Worm (Caenorhabditis elegans) whole organism, L1 larva: ENCODE measurements around the gene C04E12.5.

Source experiments
- alr-1 ChIP-seq: fragments of 200-800 bp; sonication (Bioruptor generic); optimal IDR thresholded peaks from 2 replicates; lab custom pipeline; 2018; ENCODE audit warnings: borderline replicate concordance, mild to moderate bottlenecking, missing genetic modification characterization, missing compliant biosample characterization
- egl-27 ChIP-seq, 2 experiments: fragments of 150-350 bp in 1 of 2; sonication (generic microtip); optimal IDR thresholded peaks; 3 replicates each; lab custom pipeline; 2017 to 2018; ENCODE audit warnings: missing biosample characterization in 2 of 2, missing genetic modification characterization in 2 of 2, missing genetic modification reagents in 2 of 2
- elt-3 ChIP-seq, 6 experiments: fragments of 150-350 bp in 1 of 6; sonication (generic microtip); optimal IDR thresholded peaks; 2 replicates each; lab custom pipeline; 2017 to 2018; ENCODE audit warnings: missing biosample characterization in 6 of 6, missing genetic modification characterization in 6 of 6, inconsistent platforms in 1 of 6
- fos-1 ChIP-seq: fragments of 150-350 bp; optimal IDR thresholded peaks from 2 replicates; lab custom pipeline; 2014; ENCODE audit warnings: missing biosample characterization, missing genetic modification characterization
- lin-13 ChIP-seq: fragments of 150-350 bp; optimal IDR thresholded peaks from 2 replicates; lab custom pipeline; 2014; ENCODE audit warnings: missing biosample characterization, missing genetic modification reagents, missing genetic modification characterization
- lin-35 ChIP-seq, 2 experiments: fragments of 150-350 bp; optimal IDR thresholded peaks; 2 replicates each; lab custom pipeline; 2014; ENCODE audit warnings: missing biosample characterization in 2 of 2, missing genetic modification characterization in 2 of 2, missing genetic modification reagents in 2 of 2
- nhr-11 ChIP-seq: fragments of 150-350 bp; optimal IDR thresholded peaks from 2 replicates; lab custom pipeline; 2014; ENCODE audit warnings: missing biosample characterization, missing genetic modification characterization
- sptf-1 ChIP-seq: fragments of 150-350 bp; optimal IDR thresholded peaks from 2 replicates; lab custom pipeline; 2014; ENCODE audit warnings: missing biosample characterization, missing genetic modification characterization
- swsn-7 ChIP-seq: sonication (generic microtip); optimal IDR thresholded peaks from 2 replicates; lab custom pipeline; 2016; ENCODE audit warnings: missing genetic modification characterization, missing compliant biosample characterization
- unc-130 ChIP-seq: fragments of 150-350 bp; optimal IDR thresholded peaks from 2 replicates; lab custom pipeline; 2017; ENCODE audit warnings: missing biosample characterization, missing genetic modification characterization, inconsistent platforms
- unc-62 ChIP-seq: fragments of 150-350 bp; optimal IDR thresholded peaks from 2 replicates; lab custom pipeline; 2014; ENCODE audit warnings: missing biosample characterization, missing genetic modification reagents, missing genetic modification characterization
- ztf-11 ChIP-seq, 2 experiments: sonication (generic microtip); optimal IDR thresholded peaks; 2 replicates each; lab custom pipeline; 2016 to 2017; ENCODE audit warnings: missing genetic modification characterization in 2 of 2, missing biosample characterization in 1 of 2, missing compliant biosample characterization in 1 of 2

ce11 chrV:3346434-3347019 is 11.8 kb upstream of the C04E12.5 start, which contains the start of gene fbxa-65:
- TF ChIP-seq egl-27 (tag; optimal IDR thresholded peaks at IDR 0.05; lab: Kevin White, UChicago) (no peak), alr-1 (tag; lab: Kevin White, UChicago) (no peak), sptf-1 (tag; lab: Kevin White, UChicago) (no peak), elt-3 (tag; optimal IDR thresholded peaks at IDR 0.05; lab: Kevin White, UChicago) (no peak), nhr-11 (tag; lab: Kevin White, UChicago) (no peak), unc-130 (tag; lab: Kevin White, UChicago) (no peak), lin-13 (GFP tag; lab: Kevin White, UChicago) (no peak), fos-1 (tag; lab: Kevin White, UChicago) (no peak), swsn-7 (tag; lab: Kevin White, UChicago) (peak; percentile 3), lin-35 (GFP tag; optimal IDR thresholded peaks at IDR 0.05; lab: Kevin White, UChicago) (peak in 1 of 2 experiments; percentile 20), ztf-11 (tag; optimal IDR thresholded peaks at IDR 0.05; lab: Kevin White, UChicago) (no peak), unc-62 (GFP tag; lab: Kevin White, UChicago) (no peak)
